Fruit fly (Drosophila melanogaster): Measurements from ENCODE around the gene CG17233.

The CG17233 gene

DNA sequence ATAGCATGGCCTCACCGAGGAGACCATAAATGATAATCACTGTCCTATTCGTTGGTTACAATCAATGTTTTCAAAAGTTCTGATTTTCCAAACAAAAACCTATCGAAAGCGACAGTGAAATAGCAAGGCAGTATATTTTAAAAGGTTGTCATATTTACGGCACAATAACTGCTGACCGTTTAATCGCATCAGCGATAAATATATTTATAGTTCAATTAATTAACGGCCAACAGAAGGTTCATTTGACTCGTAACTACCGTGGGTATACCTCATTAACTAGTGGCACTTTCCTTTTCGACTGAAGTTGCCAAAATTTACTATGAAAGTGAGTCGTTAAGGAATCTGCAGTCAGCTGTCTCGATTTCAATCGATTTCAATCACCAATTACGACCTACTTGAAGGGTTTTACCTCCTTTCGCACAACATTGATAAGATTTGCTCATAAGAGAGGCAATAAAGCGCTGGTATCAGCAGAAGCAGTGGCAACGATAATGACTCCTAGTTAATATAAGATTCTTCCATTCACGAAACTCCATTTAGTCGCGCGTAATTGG lies 18.2 kb downstream of the CG17233 start, which contains the start of gene CG17147:
Gene CG17147 (plus strand): TSS at position 535 of the 554 bp plus-strand sequence.
- no peak for TF ChIP-seq CG17801 (GFP tag; optimal IDR thresholded peaks at IDR 0.05; ENCODE audit: partially characterized antibody)

DNA sequence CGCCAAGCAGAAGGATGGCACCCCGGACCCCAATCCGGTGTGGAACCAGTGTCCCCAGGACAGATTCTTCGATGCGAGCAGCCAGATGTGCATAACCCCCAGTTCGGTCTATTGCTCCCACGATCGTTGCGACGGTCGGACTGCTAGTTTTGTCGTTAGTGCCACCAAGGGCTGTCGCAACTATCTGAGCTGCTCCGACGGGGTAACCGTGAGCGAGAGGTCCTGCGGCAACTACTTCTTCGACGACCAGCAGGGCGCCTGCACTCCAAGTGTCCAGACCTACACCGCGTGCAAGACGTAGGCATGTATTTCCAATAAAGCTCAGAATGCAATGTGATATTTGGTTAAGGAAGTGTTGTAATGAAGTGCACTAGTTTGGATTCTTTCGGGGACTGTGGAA lies 19.1 kb downstream of the CG17233 start:
- TF ChIP-seq CG17801 (GFP tag; optimal IDR thresholded peaks at IDR 0.05; ENCODE audit: partially characterized antibody), result no peak

DNA sequence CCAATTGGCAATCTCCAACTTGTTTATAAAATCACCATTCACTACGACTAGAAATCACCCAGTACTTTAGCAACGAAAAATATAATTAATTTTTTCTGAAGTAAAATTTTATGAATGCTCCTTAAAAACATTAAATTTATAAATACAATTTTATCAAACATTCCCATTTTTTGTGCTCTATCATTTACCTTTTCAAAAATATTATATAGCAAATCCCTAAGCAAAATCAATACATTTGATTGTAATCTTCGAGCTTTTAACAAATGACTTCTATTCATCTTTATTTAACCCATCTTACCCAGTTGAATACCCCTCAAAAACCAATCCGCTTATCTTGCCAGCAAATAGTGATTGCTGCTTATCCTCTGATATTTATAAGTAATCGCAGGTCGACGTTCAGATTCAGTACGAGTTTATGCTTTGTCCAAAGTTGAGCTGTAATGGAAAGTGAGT lies 20.3 kb downstream of the CG17233 start, which contains the start of gene CG17145:
Gene CG17145 (plus strand): TSS at position 403 of the 453 bp plus-strand sequence.
- TF ChIP-seq CG17801 (GFP tag; optimal IDR thresholded peaks at IDR 0.05; ENCODE audit: partially characterized antibody), result no peak

DNA sequence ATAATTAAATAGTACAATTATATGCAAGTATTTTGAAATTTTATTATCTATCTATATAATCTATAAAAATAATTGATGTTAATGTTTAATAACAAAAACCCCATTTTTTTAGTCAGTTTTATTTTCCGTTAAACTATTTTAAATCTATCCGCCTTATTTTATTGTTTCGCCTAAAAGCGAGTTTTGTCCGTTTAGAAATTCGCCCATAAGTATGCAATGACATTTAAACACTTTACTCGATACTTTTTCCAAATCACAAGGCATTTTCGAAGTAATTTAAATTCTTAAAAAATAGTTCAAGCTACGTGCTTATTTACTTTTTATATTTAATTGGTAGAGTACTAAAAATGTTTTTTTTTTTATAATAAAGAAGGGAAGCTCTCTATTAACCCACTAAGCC lies 20.8 kb downstream of the CG17233 start:
- TF ChIP-seq CG17801 (GFP tag; optimal IDR thresholded peaks at IDR 0.05; ENCODE audit: partially characterized antibody), result no peak

DNA sequence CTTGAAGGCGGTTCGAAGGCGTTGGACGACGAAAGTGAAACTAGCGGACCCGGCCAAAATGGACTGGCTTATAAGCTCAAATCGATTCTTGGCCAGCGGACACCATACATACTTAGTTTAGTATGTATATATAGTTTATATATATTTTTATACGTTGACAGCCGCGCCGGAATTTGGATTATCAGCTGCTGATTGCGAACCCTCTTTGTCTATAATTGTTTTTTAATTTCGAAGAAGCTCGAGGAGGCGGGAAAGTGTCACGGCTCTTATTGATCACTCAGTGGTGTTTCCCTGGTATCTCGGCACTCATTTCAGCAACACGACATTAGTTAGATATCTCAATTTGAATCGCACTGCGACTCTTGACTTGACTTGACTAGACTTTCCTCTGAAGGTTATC lies 21.3 kb downstream of the CG17233 start, which contains the start of gene CG6933:
Gene CG6933 (minus strand): TSS at position 47 of the 400 bp plus-strand sequence.
- no peak for TF ChIP-seq CG17801 (GFP tag; optimal IDR thresholded peaks at IDR 0.05; ENCODE audit: partially characterized antibody)

DNA sequence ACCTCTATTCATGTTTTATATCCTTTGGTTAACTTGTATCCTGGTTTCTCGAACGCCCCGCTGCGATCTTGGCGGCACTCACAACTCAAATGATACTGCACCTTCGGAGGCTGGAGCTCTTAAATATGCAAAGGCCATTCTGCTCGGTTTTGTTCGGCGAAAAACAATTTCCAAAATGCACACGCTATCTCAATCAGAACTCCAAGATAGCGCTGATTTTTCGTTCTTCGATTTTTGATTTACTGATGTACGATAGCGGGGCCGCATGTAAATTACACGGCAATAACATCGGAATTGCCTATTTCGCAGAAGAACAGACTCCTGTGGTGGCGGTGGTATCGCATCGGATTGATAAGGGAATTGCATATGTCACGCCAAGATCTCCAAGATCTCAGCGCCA lies 29.7 kb downstream of the CG17233 start, which contains the start of gene CG7017:
Gene CG7017 (minus strand): TSS at position 101 of the 400 bp plus-strand sequence.
- no peak for TF ChIP-seq CG17801 (GFP tag; optimal IDR thresholded peaks at IDR 0.05; ENCODE audit: partially characterized antibody)

DNA sequence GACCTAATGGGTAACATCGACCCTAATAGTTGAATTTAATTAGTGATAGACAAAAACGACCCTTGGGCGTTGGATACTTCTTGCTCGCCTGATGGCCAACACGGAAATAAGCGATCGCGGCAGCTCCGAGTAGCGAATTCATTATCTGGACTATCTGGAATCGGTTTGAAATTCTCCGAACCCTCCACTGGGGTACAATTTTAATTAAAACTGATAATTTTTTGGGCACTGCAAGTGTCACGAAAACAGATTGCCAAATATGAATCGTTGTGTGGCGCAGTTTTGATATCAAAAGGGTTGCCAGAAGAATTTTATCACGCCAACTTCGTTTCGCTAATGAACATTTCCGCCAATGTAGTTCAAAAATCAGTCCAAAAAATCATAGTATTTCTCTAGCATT lies 31.8 kb downstream of the CG17233 start:
- TF ChIP-seq CG17801 (GFP tag; optimal IDR thresholded peaks at IDR 0.05; ENCODE audit: partially characterized antibody), result no peak

DNA sequence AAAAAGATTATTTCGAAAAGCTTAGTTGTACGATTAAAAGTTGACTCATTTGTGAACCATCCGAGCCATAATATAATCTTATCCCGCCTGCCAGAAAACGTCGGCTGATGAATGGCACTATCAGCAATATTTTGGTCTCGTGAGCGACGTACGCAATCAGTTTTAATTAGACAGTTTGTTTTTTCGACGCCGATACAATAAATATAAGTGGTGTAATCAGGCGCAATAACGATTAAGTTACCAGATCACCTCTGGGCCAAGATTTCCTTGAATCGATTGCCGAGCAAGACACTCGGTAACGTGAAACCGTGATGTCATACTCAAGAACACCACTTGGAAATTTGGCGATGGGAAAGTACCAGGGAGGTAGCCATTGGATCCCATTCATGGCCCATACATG lies 32.6 kb downstream of the CG17233 start:
- no peak for TF ChIP-seq CG17801 (GFP tag; optimal IDR thresholded peaks at IDR 0.05; ENCODE audit: partially characterized antibody)

DNA sequence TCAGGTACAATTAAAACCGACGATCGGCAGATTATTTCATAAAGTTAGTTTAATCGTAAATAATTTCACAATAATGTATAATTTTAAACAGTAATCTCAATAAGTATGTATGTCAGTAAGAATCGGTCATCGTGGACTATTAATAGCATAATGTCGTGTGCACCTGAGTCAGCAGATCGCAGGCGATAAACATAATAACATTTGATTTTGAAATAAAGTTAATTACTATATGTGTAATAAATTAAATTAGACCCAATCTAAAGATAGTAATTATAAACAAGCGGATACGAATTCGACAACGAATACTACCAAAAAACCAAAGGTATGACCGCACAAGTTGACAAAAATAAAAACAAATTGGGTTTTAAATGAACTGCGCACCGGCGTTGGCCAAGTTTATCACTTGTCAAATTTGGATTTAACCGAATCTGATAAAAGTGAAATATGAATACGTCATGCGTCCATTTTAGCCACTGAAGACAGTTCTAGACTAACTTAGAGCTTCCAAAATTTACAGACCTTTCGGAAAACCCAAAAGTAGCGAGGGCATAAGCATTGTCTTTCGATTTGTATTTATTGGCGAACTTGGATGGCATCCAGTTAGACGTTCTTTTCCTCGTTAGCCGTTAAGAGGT lies 34.6 kb downstream of the CG17233 start, which contains the start of gene CG6996:
Gene CG6996 (plus strand): TSS at position 585 of the 635 bp plus-strand sequence.
- no peak for TF ChIP-seq CG17801 (GFP tag; optimal IDR thresholded peaks at IDR 0.05; ENCODE audit: partially characterized antibody)

DNA sequence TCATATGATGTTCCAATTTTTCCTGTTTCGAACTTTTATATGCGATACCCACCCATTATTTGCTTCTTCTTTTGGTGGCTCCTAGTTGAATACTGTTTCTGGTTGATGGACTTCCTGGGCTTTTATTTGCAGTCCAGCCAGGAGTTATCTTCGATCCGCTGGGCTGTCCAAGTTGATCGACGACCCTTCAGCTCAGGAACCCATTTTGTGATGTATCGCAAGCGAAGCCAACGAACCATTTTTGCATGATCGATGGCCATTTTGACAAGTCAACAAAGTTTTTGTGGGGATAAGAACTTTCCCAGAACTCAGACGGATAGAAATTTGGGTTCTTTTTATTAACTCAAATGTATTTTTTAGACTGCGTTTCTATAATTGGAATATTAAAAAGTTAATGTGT lies 35.8 kb downstream of the CG17233 start, which contains the start of gene CG7290:
Gene CG7290 (minus strand): TSS at position 101 of the 400 bp plus-strand sequence.
- no peak for TF ChIP-seq CG17801 (GFP tag; optimal IDR thresholded peaks at IDR 0.05; ENCODE audit: partially characterized antibody)

DNA sequence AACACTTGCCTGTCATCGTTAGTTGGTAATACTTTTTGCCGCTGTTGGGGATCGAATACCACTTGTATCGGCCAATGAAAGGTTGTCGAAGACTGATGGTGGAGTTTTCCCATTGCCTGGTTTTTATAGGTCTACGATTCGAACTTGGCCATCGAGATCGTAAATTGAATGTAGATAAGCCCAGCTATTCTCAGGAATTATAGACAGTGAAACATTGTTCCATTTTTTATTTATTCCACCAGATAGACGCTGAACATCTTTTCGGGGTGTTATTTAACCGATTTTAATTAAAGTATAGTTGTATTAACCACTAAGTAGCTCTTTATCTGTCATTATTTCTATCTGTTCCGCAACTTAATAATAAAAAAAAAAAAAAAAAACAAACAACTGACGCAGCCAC lies 38.1 kb downstream of the CG17233 start, which contains the start of gene CG7298:
Gene CG7298 (minus strand): TSS at position 101 of the 400 bp plus-strand sequence.
- no peak for TF ChIP-seq CG17801 (GFP tag; optimal IDR thresholded peaks at IDR 0.05; ENCODE audit: partially characterized antibody)

DNA sequence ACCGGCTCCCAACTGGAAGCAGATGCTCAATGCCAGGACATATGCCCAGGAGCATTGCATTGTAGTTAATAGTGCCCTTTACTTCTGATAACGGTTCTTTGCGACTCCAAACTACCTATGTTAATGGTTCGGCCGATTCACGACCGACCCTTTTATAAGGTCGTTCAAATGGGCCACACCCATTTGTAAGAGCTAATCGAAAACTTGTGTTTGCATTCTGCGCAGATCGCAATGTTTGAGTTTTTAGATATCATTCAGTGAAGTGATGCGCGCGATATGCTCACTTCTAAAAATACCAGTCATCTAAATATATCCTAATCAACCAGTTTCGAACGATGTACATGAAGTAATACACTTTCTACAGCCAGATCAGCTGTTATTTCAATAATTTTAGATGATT lies 40.2 kb downstream of the CG17233 start, which contains the start of gene obst-F:
Gene obst-F (minus strand): TSS at position 101 of the 400 bp plus-strand sequence.
- TF ChIP-seq CG17801 (GFP tag; optimal IDR thresholded peaks at IDR 0.05; ENCODE audit: partially characterized antibody), result no peak

DNA sequence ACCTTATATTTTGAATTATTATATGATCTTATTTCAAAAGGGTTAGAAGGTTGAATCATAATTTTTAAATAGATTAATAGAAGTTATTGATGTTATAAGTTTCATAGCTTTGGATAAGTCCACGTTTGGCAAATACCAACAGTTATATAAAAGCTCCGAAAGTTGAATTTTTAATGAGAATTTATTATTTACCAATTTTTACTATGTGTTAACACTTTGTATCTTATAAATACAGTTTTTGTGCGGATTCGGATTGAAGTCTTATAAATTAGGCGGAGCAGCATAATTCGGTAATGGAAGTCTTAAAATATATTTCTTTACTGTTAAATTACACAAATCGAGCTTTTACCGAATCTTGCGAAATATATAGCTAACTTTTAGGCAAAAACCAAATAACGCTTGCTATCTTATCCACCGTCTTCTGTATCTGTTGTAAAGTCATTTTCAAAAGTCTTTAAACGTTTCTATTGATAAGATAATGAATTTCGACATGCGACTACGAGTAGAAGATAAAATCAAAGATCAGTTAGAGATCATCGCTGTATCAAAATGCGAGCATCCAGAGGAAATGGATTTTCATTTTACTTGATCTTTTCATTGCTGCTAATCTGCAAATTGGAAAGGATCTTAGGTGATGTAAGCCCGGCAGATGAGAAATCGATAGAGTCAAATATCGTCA lies 42.0 kb downstream of the CG17233 start, which contains the start of gene CG42833:
Gene CG42833 (plus strand): TSS at position 525 of the 679 bp plus-strand sequence.
- no peak for TF ChIP-seq CG17801 (GFP tag; optimal IDR thresholded peaks at IDR 0.05; ENCODE audit: partially characterized antibody)

DNA sequence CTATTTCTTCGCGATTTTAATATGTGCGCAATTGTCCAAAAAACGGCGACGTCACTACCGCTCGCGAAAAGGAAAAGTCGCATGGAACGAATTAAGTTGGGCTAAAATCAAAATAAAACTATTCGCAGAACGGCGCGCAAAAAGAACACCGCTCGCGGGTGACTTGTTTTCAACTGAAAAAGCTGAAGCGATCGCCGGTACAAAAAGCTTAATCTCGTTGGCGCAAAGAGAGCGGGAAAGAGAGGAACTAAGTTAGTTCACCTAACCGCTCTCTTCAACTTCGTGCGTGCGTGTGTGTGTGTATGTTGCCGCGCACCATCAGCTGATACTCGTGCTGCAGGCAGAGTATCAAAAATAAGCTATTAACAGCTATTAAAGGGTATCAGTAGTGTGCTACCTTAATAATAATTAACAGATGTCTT lies 43.6 kb downstream of the CG17233 start, which contains the start of gene CG42674:
Gene CG42674 (minus strand): TSS at position 180 of the 422 bp plus-strand sequence.
- TF ChIP-seq CG17801 (GFP tag; optimal IDR thresholded peaks at IDR 0.05; ENCODE audit: partially characterized antibody), result peak; percentile 69

DNA sequence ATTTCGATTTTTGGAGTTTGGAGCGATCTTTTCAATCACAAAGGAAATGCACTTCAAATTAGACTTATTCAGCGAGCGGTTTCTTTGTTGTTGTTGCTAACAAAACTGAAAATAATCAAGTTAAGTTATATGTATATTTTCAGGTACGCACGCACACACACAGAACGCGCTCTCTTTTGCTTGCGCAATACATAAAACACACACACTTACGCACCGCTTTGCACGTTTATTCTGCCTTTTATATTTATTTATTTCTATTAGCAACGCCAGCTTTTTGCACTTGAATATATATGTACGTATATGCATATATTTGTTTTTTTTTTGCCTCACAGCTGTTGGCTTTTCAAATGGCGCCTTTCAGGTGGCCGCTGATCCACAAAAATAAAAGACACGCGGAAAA lies 44.0 kb downstream of the CG17233 start:
- no peak for TF ChIP-seq CG17801 (GFP tag; optimal IDR thresholded peaks at IDR 0.05; ENCODE audit: partially characterized antibody)
